Worm (Caenorhabditis elegans): ENCODE data around the gene spas-1.

DNA sequence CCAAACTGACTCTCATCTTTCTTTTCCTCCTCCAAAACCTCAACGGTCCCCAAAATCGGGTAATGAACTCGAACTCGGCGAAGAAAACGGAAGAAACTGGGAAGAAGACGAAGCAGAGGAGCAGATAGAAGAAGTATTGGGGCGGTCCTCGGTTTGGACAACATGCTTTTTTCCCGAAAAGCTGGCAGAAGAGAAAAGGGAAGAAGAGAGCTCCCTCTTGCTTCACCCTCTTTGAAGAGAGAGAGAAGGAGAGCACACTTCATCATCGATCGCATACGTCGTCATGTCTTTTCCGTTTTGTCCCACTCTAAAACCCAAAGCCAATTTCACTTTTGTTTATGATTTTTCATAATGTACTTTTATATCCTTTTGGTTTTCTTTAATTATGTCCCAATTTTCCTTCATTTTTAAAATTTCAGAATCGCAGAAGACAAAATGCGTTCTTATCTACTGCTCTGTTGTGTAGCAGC lies 50.1 kb downstream of the spas-1 start, which contains the start of gene F07C3.2:
- TF ChIP-seq dao-5 (tag; optimal IDR thresholded peaks at IDR 0.05) (no peak), him-1 (tag; optimal IDR thresholded peaks at IDR 0.05) (peak; percentile 23), W03F9.2 (tag; optimal IDR thresholded peaks at IDR 0.05) (no peak)
